Worm (Caenorhabditis elegans) whole organism, L3 larva: ENCODE measurements around the gene ife-4.

ENCODE experiments used
- R02D3.7 ChIP-seq: fragments of 150-350 bp; optimal IDR thresholded peaks from 2 replicates; lab custom pipeline; 2014; ENCODE audit warnings: missing biosample characterization, missing genetic modification characterization
- ZK546.5 ChIP-seq: sonication (generic microtip); optimal IDR thresholded peaks from 2 replicates; lab custom pipeline; 2017; ENCODE audit warnings: missing biosample characterization, missing genetic modification characterization
- aly-2 ChIP-seq: fragments of 150-350 bp; optimal IDR thresholded peaks from 2 replicates; lab custom pipeline; 2014; ENCODE audit warnings: missing biosample characterization, missing genetic modification characterization
- ama-1 ChIP-seq: fragments of 150-350 bp; optimal IDR thresholded peaks from 2 replicates; lab custom pipeline; 2018
- ceh-28 ChIP-seq: fragments of 150-350 bp; optimal IDR thresholded peaks from 2 replicates; lab custom pipeline; 2014; ENCODE audit warnings: missing biosample characterization, missing genetic modification reagents, missing genetic modification characterization
- ceh-82 ChIP-seq: fragments of 150-350 bp; optimal IDR thresholded peaks from 2 replicates; lab custom pipeline; 2014; ENCODE audit warnings: missing biosample characterization, missing genetic modification characterization
- egl-27 ChIP-seq: sonication (generic microtip); optimal IDR thresholded peaks from 4 replicates; lab custom pipeline; 2017; ENCODE audit warnings: missing biosample characterization, missing genetic modification reagents, missing genetic modification characterization
- egl-5 ChIP-seq: fragments of 150-350 bp; optimal IDR thresholded peaks from 2 replicates; lab custom pipeline; 2017; ENCODE audit warnings: missing biosample characterization, missing genetic modification reagents, missing genetic modification characterization, inconsistent platforms
- elt-1 ChIP-seq: fragments of 150-350 bp; optimal IDR thresholded peaks from 2 replicates; lab custom pipeline; 2014; ENCODE audit warnings: missing biosample characterization, missing genetic modification characterization
- elt-3 ChIP-seq, 3 experiments: fragments of 150-350 bp in 1 of 3; sonication (generic microtip) in 2 of 3; optimal IDR thresholded peaks; 2 replicates in 2 of 3; 4 replicates in 1 of 3; lab custom pipeline; 2014 to 2017; ENCODE audit warnings: missing biosample characterization in 3 of 3, missing genetic modification characterization in 3 of 3
- fkh-10 ChIP-seq: sonication (generic microtip); optimal IDR thresholded peaks from 2 replicates; lab custom pipeline; 2017; ENCODE audit warnings: missing biosample characterization, missing genetic modification reagents, missing genetic modification characterization
- fkh-2 ChIP-seq: fragments of 150-350 bp; optimal IDR thresholded peaks from 2 replicates; lab custom pipeline; 2014; ENCODE audit warnings: missing biosample characterization, missing genetic modification reagents, missing genetic modification characterization
- fos-1 ChIP-seq: fragments of 150-350 bp; optimal IDR thresholded peaks from 2 replicates; lab custom pipeline; 2014; ENCODE audit warnings: missing biosample characterization, missing genetic modification characterization
- jun-1 ChIP-seq: fragments of 150-350 bp; optimal IDR thresholded peaks from 2 replicates; lab custom pipeline; 2014; ENCODE audit warnings: missing biosample characterization, missing genetic modification reagents, missing genetic modification characterization
- lin-15B ChIP-seq: fragments of 150-350 bp; optimal IDR thresholded peaks from 2 replicates; lab custom pipeline; 2014; ENCODE audit warnings: missing biosample characterization, missing genetic modification characterization
- lin-39 ChIP-seq: fragments of 150-350 bp; optimal IDR thresholded peaks from 2 replicates; lab custom pipeline; 2018; ENCODE audit warnings: missing biosample characterization, missing genetic modification reagents, missing genetic modification characterization
- lsy-12 ChIP-seq: sonication (generic microtip); optimal IDR thresholded peaks from 2 replicates; lab custom pipeline; 2016; ENCODE audit warnings: mild to moderate bottlenecking, missing genetic modification characterization, missing compliant biosample characterization
- nfya-1 ChIP-seq: sonication (generic microtip); optimal IDR thresholded peaks from 2 replicates; lab custom pipeline; 2017; ENCODE audit warnings: missing genetic modification characterization, mild to moderate bottlenecking, missing compliant biosample characterization, antibody characterized with exemption, moderate library complexity; ENCODE audit not compliant: insufficient read depth
- nhr-11 ChIP-seq: fragments of 150-350 bp; optimal IDR thresholded peaks from 2 replicates; lab custom pipeline; 2014; ENCODE audit warnings: missing biosample characterization, missing genetic modification characterization
- nhr-23 ChIP-seq: fragments of 150-350 bp; optimal IDR thresholded peaks from 2 replicates; lab custom pipeline; 2014; ENCODE audit warnings: missing biosample characterization, missing genetic modification reagents, missing genetic modification characterization
- nhr-237 ChIP-seq: fragments of 150-350 bp; optimal IDR thresholded peaks from 2 replicates; lab custom pipeline; 2014; ENCODE audit warnings: missing biosample characterization, missing genetic modification characterization
- nhr-25 ChIP-seq: sonication (generic microtip); optimal IDR thresholded peaks from 2 replicates; lab custom pipeline; 2017; ENCODE audit warnings: missing biosample characterization, missing genetic modification characterization
- nhr-28 ChIP-seq: fragments of 150-350 bp; optimal IDR thresholded peaks from 2 replicates; lab custom pipeline; 2014; ENCODE audit warnings: missing biosample characterization, missing genetic modification characterization
- nhr-43 ChIP-seq: sonication (generic microtip); optimal IDR thresholded peaks from 2 replicates; lab custom pipeline; 2016; ENCODE audit warnings: mild to moderate bottlenecking, missing genetic modification characterization, missing compliant biosample characterization; ENCODE audit not compliant: poor library complexity, severe bottlenecking
- nhr-67 ChIP-seq: fragments of 150-350 bp; optimal IDR thresholded peaks from 2 replicates; lab custom pipeline; 2014; ENCODE audit warnings: missing biosample characterization, missing genetic modification characterization
- nhr-76 ChIP-seq: fragments of 150-350 bp; sonication (generic microtip); optimal IDR thresholded peaks from 5 replicates; lab custom pipeline; 2014; ENCODE audit warnings: missing biosample characterization, missing genetic modification characterization
- pha-4 ChIP-seq: fragments of 150-350 bp; optimal IDR thresholded peaks from 2 replicates; lab custom pipeline; 2014; ENCODE audit warnings: missing biosample characterization, missing genetic modification reagents, missing genetic modification characterization
- sea-2 ChIP-seq: fragments of 150-350 bp; sonication (generic microtip); optimal IDR thresholded peaks from 4 replicates; lab custom pipeline; 2014; ENCODE audit warnings: missing biosample characterization, missing genetic modification reagents, missing genetic modification characterization
- skn-1 ChIP-seq: fragments of 150-350 bp; optimal IDR thresholded peaks from 2 replicates; lab custom pipeline; 2014; ENCODE audit warnings: missing biosample characterization, missing genetic modification characterization
- snpc-4 ChIP-seq: fragments of 150-350 bp; optimal IDR thresholded peaks from 2 replicates; lab custom pipeline; 2014; ENCODE audit warnings: missing biosample characterization, missing genetic modification characterization
- tbx-2 ChIP-seq: sonication (generic microtip); optimal IDR thresholded peaks from 2 replicates; lab custom pipeline; 2016; ENCODE audit warnings: mild to moderate bottlenecking, missing genetic modification characterization, missing compliant biosample characterization
- unc-39 ChIP-seq: sonication (generic microtip); optimal IDR thresholded peaks from 4 replicates; lab custom pipeline; 2017; ENCODE audit warnings: missing biosample characterization, missing genetic modification characterization
- unc-62 ChIP-seq: fragments of 150-350 bp; sonication (generic microtip); optimal IDR thresholded peaks from 4 replicates; lab custom pipeline; 2014; ENCODE audit warnings: missing biosample characterization, missing genetic modification reagents, missing genetic modification characterization
- ztf-11 ChIP-seq: fragments of 150-350 bp; optimal IDR thresholded peaks from 2 replicates; lab custom pipeline; 2014; ENCODE audit warnings: missing biosample characterization, missing genetic modification characterization
- ztf-4 ChIP-seq: fragments of 150-350 bp; optimal IDR thresholded peaks from 2 replicates; lab custom pipeline; 2014; ENCODE audit warnings: missing biosample characterization, missing genetic modification characterization

The ife-4 gene

ce11 chrX:1068986-1069385 lies 35.0 kb upstream of the ife-4 start, which contains the start of gene mksr-1:
Gene mksr-1, minus strand, starts transcription at chrX:1069129.
- TF ChIP-seq nhr-11 (tag; lab: Kevin White, UChicago) (no peak), unc-62 (GFP tag; lab: Kevin White, UChicago) (no peak), ZK546.5 (no peak), ztf-4 (no peak), ceh-82 (tag; lab: Kevin White, UChicago) (no peak), skn-1 (tag; lab: Kevin White, UChicago) (no peak), nhr-25 (tag; lab: Kevin White, UChicago) (no peak), elt-1 (no peak), fkh-2 (tag; lab: Kevin White, UChicago) (no peak), lsy-12 (tag; lab: Kevin White, UChicago) (no peak), elt-3 (tag; optimal IDR thresholded peaks at IDR 0.05; lab: Kevin White, UChicago) (no peak), egl-5 (tag; lab: Kevin White, UChicago) (no peak), unc-39 (tag; lab: Kevin White, UChicago) (no peak), ztf-11 (no peak), jun-1 (tag; lab: Kevin White, UChicago) (no peak), aly-2 (tag; lab: Kevin White, UChicago) (no peak), R02D3.7 (tag; lab: Kevin White, UChicago) (no peak), nhr-28 (tag; lab: Kevin White, UChicago) (no peak), nhr-43 (tag; lab: Kevin White, UChicago) (no peak), lin-15B (tag; lab: Kevin White, UChicago) (no peak)

DNA sequence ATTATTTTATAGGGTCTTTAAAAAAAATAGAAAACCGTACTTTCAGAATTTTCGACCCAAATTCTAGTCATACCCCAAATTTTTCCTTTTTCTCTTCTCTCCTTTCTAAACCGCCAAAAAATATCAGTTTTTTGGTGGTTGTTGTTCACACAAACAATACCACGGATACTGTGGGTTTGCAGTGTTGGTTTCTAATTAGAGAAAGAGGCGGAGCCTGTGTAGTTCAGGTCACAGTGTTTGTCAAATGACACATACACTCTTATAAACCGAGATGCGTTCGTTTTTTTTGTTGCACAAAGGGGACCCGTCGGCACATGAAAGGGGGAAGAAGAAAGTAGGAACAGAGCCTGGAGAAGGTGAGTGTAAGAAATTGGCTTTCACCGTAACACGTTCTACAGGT lies 31.9 kb upstream of the ife-4 start, which contains the start of gene lim-6:
lim-6 (plus strand) TSS at position 301 of the 400 bp plus-strand sequence.
- TF ChIP-seq elt-3 (tag; optimal IDR thresholded peaks at IDR 0.05; lab: Kevin White, UChicago) (no peak), pha-4 (tag; lab: Kevin White, UChicago) (no peak), skn-1 (tag; lab: Kevin White, UChicago) (no peak), ztf-11 (no peak), lin-15B (tag; lab: Kevin White, UChicago) (no peak), sea-2 (GFP tag; lab: Kevin White, UChicago) (no peak), nhr-76 (tag; lab: Kevin White, UChicago) (no peak), nhr-23 (tag; lab: Kevin White, UChicago) (no peak)

DNA sequence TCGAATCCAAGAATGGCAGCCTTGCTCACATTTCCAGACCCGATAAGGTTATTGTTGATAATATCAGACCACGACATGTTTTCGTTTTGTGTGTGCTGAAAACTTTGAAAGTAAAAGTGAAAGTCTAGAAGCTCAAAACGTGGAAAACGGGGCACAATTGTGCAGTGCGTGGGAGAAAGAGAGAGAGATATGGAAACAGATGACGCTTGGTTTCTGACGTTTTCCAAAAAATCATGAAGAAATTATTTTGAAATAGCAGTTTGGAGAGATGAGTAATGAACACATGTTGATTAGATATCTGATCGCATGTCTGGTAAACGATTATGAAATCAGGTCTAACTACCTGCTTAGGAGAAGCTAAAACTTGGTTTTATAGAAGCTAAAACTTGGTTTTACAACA lies 23.5 kb upstream of the ife-4 start, which contains the start of gene pfn-3:
pfn-3 (minus strand) TSS at position 101 of the 400 bp plus-strand sequence.
- peak; percentile 1 for TF ChIP-seq lin-39 (tag; lab: Kevin White, UChicago)
- no peak for TF ChIP-seq nhr-67 (tag; lab: Kevin White, UChicago)

ce11 chrX:1081927-1082326 lies 22.1 kb upstream of the ife-4 start:
- TF ChIP-seq ZK546.5: no peak
- peak; percentile 0 for TF ChIP-seq ceh-28 (tag; lab: Kevin White, UChicago)
- peak; percentile 28 for TF ChIP-seq lin-39 (tag; lab: Kevin White, UChicago)
- TF ChIP-seq nfya-1 (tag; lab: Kevin White, UChicago): peak; percentile 44

DNA sequence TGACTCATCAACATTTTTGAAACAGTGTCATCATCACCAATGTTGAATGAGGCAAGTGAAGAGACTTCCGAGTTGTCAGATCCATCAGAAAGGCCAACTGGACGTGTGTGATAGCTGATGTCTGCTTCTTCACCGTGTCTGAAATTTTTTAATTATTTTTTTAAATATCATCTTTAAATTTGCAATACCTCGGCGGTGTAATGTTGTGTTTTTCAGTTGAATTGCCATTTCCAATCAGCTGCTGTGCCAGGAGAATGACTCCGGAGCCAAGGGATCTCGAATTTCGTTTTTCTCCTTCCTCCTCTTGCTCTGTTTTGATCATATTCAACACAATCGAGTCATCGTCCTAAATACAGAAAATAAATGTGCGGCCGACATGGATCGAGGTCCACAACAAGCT lies 19.0 kb upstream of the ife-4 start:
- no peak for TF ChIP-seq ztf-11
- TF ChIP-seq nhr-28 (tag; lab: Kevin White, UChicago): no peak
- TF ChIP-seq egl-27 (tag; lab: Kevin White, UChicago): no peak
- TF ChIP-seq snpc-4 (tag; lab: Kevin White, UChicago): no peak
- no peak for TF ChIP-seq nhr-23 (tag; lab: Kevin White, UChicago)
- TF ChIP-seq fkh-10: no peak

DNA sequence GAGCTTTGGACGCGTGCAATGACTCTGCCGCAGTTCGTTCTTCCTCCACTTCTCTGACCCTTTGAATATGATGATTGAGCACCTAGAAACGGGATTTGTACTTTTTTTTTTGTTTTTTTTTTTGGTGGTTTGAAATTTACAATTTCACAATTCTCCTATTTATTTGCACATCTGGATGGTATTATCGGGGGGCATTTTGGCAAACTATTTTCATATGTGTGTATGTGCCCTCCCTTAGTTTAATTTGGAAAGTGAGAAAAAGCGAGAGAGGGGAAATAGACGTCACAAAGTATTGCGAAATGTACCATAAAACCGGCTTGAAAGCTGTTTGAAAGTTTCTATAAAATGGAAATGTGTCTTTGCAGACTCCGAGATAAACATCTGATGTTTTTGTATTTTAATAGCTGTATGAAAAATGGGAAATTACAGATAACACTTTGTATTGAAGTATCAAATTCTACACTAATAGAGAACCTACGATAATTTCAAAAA lies 17.6 kb upstream of the ife-4 start:
- TF ChIP-seq nhr-28 (tag; lab: Kevin White, UChicago) (no peak), ztf-11 (no peak), tbx-2 (tag; lab: Kevin White, UChicago) (no peak), fos-1 (tag; lab: Kevin White, UChicago) (no peak), nhr-43 (tag; lab: Kevin White, UChicago) (no peak), ceh-28 (tag; lab: Kevin White, UChicago) (no peak), sea-2 (GFP tag; lab: Kevin White, UChicago) (no peak), lin-15B (tag; lab: Kevin White, UChicago) (no peak), nfya-1 (tag; lab: Kevin White, UChicago) (peak; percentile 12), nhr-25 (tag; lab: Kevin White, UChicago) (peak; percentile 64), nhr-237 (tag; lab: Kevin White, UChicago) (no peak), elt-1 (peak; percentile 12), ama-1 (lab: Kevin White, UChicago) (no peak), egl-5 (tag; lab: Kevin White, UChicago) (peak; percentile 26)
- TF ChIP-seq, all 47 proteins: peak for 4
